Worm (Caenorhabditis elegans): ENCODE results near the gene F40A3.2.
A peak's percentile ranks its signal among the peaks of the same experiment; 100 is the strongest.

Gene F40A3.2

DNA sequence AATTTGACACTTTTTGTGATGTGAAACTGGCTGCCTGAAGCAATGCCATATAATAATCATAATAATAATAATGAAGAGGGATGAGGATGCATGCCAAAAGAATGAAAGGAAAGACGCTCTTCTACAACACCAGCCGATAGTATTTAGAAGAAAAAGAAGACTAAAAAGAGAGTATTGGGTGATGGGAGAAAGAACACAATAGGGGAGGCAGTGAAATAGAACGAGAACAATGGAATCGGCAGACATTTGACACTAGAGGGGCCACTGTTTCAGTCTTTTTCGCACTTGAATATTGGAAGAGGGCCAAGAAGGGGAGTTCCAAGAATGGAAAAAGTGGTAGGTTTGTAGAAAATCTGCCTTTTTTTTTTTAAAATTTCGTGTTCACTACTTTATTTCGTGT lies 31.5 kb upstream of the F40A3.2 start, which contains the start of gene memo-1:
Gene memo-1 (minus strand): TSS at position 2 of the 400 bp plus-strand sequence.
- TF ChIP-seq ztf-11 (tag; optimal IDR thresholded peaks at IDR 0.05) (no peak), nhr-76 (tag; optimal IDR thresholded peaks at IDR 0.05) (no peak), nhr-2 (tag; optimal IDR thresholded peaks at IDR 0.05) (no peak), unc-120 (tag; optimal IDR thresholded peaks at IDR 0.05; ENCODE audit: poor library complexity, severe bottlenecking) (no peak), tbx-8 (GFP tag; optimal IDR thresholded peaks at IDR 0.05) (no peak), sptf-1 (tag; optimal IDR thresholded peaks at IDR 0.05) (no peak), pha-4 (tag; optimal IDR thresholded peaks at IDR 0.05) (no peak), drap-1 (GFP tag; optimal IDR thresholded peaks at IDR 0.05) (no peak)

DNA sequence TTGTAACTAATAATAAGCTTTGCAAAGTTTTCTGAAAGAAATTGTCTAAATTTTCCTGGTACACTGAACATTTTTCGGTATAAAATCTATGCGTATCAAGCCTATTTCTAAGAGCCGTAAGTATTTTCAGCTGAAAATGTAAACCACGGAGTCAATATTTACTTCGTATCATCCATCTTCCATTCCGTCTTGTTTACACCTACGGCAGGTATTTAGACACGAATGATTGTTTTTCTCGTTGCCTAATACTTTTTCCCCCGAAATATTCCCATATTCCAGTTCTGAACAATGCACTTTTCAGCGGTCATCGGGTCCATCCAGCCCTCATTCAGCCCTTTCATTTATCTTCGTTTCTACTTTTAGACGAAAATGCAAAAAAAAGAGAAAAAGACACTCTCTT lies 31.0 kb upstream of the F40A3.2 start:
- TF ChIP-seq pha-4 (tag; optimal IDR thresholded peaks at IDR 0.05) (peak; percentile 62), blmp-1 (tag; optimal IDR thresholded peaks at IDR 0.05) (no peak), mab-5 (tag; optimal IDR thresholded peaks at IDR 0.05) (no peak)

DNA sequence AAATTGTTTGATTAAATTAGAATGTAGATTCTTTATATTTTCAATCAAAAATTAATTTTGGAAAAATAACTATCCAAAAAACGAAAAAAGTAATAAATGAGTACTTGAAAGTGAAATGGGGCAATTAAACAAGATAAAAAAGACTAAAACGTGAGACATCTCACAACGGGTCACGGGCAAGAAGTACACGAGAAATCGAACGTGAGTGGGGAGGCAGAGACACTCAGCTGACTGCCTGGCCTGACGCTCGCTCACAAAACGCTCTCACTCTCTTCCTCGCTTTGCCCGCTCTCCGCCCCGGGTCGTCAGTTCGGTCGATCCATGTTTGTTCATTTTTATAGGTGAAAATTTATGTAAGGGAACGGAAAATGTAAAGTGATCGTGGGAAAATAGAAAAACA lies 30.5 kb upstream of the F40A3.2 start:
- TF ChIP-seq ztf-11 (tag; optimal IDR thresholded peaks at IDR 0.05) (no peak), sptf-1 (tag; optimal IDR thresholded peaks at IDR 0.05) (peak; percentile 56)

DNA sequence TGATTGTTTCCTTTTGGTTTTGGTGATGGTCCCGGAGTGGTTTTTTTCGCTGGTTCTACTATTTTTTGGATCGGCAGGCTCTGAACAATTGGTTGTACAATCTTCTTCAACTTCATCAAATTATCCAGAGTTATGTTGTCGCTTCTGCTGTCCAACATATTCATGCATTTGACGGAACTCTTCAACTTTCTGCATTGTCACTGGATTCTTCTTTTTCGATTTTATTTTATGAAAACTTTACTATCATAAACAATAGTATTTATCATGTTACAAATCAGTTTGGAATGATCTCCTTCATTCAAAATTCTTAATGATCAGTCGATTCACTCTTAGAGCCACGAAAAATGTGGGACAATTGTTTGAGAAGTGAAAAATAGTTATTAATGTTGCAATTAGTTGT lies 26.6 kb upstream of the F40A3.2 start:
- TF ChIP-seq ceh-43 (GFP tag; optimal IDR thresholded peaks at IDR 0.05) = no peak
- no peak for TF ChIP-seq mls-2 (tag; optimal IDR thresholded peaks at IDR 0.05)
- TF ChIP-seq M03D4.4 (tag; optimal IDR thresholded peaks at IDR 0.05) = no peak
- no peak for TF ChIP-seq nhr-12 (tag; optimal IDR thresholded peaks at IDR 0.05)
- no peak for TF ChIP-seq ceh-83 (GFP tag; optimal IDR thresholded peaks at IDR 0.05)

DNA sequence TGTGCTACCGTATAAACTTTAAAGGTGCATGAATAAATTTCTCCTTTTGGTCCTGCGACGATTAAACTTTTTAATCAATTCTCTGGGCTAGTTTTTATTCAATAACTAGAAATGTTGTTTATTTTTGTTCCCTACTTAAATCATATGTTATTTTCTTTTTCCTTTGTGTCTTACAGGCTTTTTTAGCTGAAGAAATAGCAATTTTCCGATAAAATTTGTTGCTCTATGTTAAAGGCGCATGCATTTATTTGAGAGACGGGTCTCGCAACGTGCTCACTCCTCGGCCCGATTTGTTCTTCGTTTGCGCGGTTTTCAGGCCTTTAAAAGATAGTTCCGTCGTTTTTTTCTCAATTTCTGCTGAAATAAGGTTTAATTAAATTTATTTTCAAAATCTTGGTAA lies 24.8 kb upstream of the F40A3.2 start:
- TF ChIP-seq ceh-83 (GFP tag; optimal IDR thresholded peaks at IDR 0.05) (no peak), ces-1 (GFP tag; optimal IDR thresholded peaks at IDR 0.05) (peak; percentile 11), mep-1 (tag; optimal IDR thresholded peaks at IDR 0.05) (peak; percentile 27)

DNA sequence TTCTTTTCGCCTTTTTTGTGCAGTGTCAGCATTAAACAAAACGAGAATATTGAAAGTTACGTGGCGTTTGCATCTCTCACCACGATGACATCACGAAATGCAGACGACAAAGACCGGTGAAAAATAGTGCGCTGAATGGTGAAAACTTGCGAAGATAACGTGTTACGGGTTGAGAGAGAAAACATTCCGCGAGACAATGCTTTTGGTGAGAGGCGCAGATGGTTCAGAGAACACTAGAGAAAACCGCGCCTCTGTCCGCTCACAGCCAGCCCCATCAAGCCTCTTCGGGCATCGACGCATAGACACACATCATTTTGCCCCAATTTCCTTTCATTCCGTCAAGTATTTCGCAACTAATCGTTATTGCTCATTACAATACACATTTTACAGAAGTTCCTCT lies 24.1 kb upstream of the F40A3.2 start, which contains the start of the genes C37C3.9 and C37C3.18:
Gene C37C3.9 (minus strand): TSS at position 98 of the 400 bp plus-strand sequence.
Gene C37C3.18 (plus strand): TSS at position 391 of the 400 bp plus-strand sequence.
- TF ChIP-seq lin-13 (tag; optimal IDR thresholded peaks at IDR 0.05) = no peak
- TF ChIP-seq M03D4.4 (tag; optimal IDR thresholded peaks at IDR 0.05) = no peak
- TF ChIP-seq mep-1 (tag; optimal IDR thresholded peaks at IDR 0.05) = peak; percentile 58
- peak; percentile 46 for TF ChIP-seq unc-62 (GFP tag; optimal IDR thresholded peaks at IDR 0.05)
- TF ChIP-seq nhr-237 (tag; optimal IDR thresholded peaks at IDR 0.05) = peak; percentile 49
- peak; percentile 51 for TF ChIP-seq lsy-2 (tag; optimal IDR thresholded peaks at IDR 0.05)
- peak; percentile 75 for TF ChIP-seq pha-4 (tag; optimal IDR thresholded peaks at IDR 0.05)
- TF ChIP-seq ham-2 (GFP tag; optimal IDR thresholded peaks at IDR 0.05) = peak; percentile 66
- TF ChIP-seq unc-120 (tag; optimal IDR thresholded peaks at IDR 0.05; ENCODE audit: poor library complexity, severe bottlenecking) = peak; percentile 47
- TF ChIP-seq ces-1 (GFP tag; optimal IDR thresholded peaks at IDR 0.05) = peak; percentile 49
- peak; percentile 2 for TF ChIP-seq blmp-1 (tag; optimal IDR thresholded peaks at IDR 0.05)
- TF ChIP-seq elt-3 (tag; optimal IDR thresholded peaks at IDR 0.05) = no peak

DNA sequence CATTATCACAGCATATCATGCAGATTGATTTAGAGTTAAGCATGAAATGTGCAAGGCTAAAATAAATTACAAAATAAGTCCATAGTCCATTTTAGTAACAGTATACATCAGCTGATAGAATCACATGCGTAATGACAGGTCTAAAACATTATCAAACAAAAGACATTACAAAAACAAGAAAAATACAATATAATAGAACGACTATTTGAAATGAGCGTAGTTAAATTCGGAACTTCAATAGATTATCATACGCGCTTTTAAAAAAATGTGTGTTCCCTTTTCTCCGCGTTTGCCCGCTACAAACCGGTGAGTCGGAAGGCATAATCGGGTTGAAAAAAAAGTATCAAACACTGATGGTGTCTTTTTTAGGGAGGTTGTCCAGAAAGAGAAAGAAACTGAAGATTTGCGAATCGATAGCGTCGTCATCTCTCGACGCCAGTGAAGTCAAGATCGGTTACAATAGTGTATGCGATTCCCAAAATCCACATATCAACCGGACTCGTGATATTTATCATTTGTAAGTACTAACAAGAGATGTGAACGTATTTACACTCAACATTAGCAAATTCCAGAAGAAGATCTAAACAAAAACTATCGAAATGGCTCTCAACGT lies 23.2 kb upstream of the F40A3.2 start, which contains the start of gene C37C3.2:
Gene C37C3.2 (plus strand): TSS at position 563 of the 613 bp plus-strand sequence.
- TF ChIP-seq drap-1 (GFP tag; optimal IDR thresholded peaks at IDR 0.05) = no peak
- no peak for TF ChIP-seq sem-2 (GFP tag; optimal IDR thresholded peaks at IDR 0.05)
- TF ChIP-seq sptf-1 (tag; optimal IDR thresholded peaks at IDR 0.05) = no peak
- TF ChIP-seq pha-4 (tag; optimal IDR thresholded peaks at IDR 0.05) = no peak
- no peak for TF ChIP-seq snpc-4 (tag; optimal IDR thresholded peaks at IDR 0.05)
- no peak for TF ChIP-seq mep-1 (tag; optimal IDR thresholded peaks at IDR 0.05)
- TF ChIP-seq lin-13 (tag; optimal IDR thresholded peaks at IDR 0.05) = no peak
- TF ChIP-seq bed-3 (GFP tag; optimal IDR thresholded peaks at IDR 0.05) = no peak
- no peak for TF ChIP-seq tbx-8 (GFP tag; optimal IDR thresholded peaks at IDR 0.05)
- no peak for TF ChIP-seq elt-1 (tag; optimal IDR thresholded peaks at IDR 0.05; ENCODE audit: borderline replicate concordance, insufficient read depth)
- TF ChIP-seq cnd-1 (tag; optimal IDR thresholded peaks at IDR 0.05) = no peak
- TF ChIP-seq mab-5 (tag; optimal IDR thresholded peaks at IDR 0.05) = no peak
- TF ChIP-seq unc-120 (tag; optimal IDR thresholded peaks at IDR 0.05; ENCODE audit: poor library complexity, severe bottlenecking) = no peak
- TF ChIP-seq nhr-2 (tag; optimal IDR thresholded peaks at IDR 0.05) = no peak
